Worm (Caenorhabditis elegans) whole organism, early embryonic: Measurements from ENCODE around the gene K02F6.7.
"Not testable (repeated sequence)": the region's sequence is repeated elsewhere in the genome, so short reads cannot be mapped to it uniquely, and the experiment has no call there.

Experiments
- B0310.2 ChIP-seq: sonication (generic microtip); optimal IDR thresholded peaks from 2 replicates; lab custom pipeline; 2016; ENCODE audit warnings: mild to moderate bottlenecking, missing genetic modification characterization, missing compliant biosample characterization
- F13C5.2 ChIP-seq: sonication (generic microtip); optimal IDR thresholded peaks from 2 replicates; lab custom pipeline; 2017; ENCODE audit warnings: mild to moderate bottlenecking, missing genetic modification characterization, inconsistent platforms, missing compliant biosample characterization
- aly-1 ChIP-seq: sonication (generic microtip); optimal IDR thresholded peaks from 2 replicates; lab custom pipeline; 2016; ENCODE audit warnings: missing genetic modification characterization, missing compliant biosample characterization
- ama-1 ChIP-seq: fragments of 150-350 bp; optimal IDR thresholded peaks from 2 replicates; lab custom pipeline; 2014
- ceh-13 ChIP-seq: fragments of 200-800 bp; sonication (Bioruptor generic); optimal IDR thresholded peaks from 2 replicates; lab custom pipeline; 2018; ENCODE audit warnings: mild to moderate bottlenecking, missing genetic modification characterization, missing compliant biosample characterization
- ceh-36 ChIP-seq: sonication (generic microtip); optimal IDR thresholded peaks from 2 replicates; lab custom pipeline; 2016; ENCODE audit warnings: missing genetic modification characterization, inconsistent platforms, missing compliant biosample characterization
- ets-7 ChIP-seq: sonication (generic microtip); optimal IDR thresholded peaks from 2 replicates; lab custom pipeline; 2016; ENCODE audit warnings: missing genotype, missing genetic modification characterization, missing compliant biosample characterization
- flt-1 ChIP-seq: fragments of 200-800 bp; sonication (Bioruptor generic); IDR thresholded peaks from 2 replicates; pipeline ENCODE4 v1.3.6; 2022; ENCODE audit warnings: missing genetic modification characterization, missing compliant biosample characterization
- hmbx-1 ChIP-seq: sonication (generic microtip); optimal IDR thresholded peaks from 2 replicates; lab custom pipeline; 2016; ENCODE audit warnings: mild to moderate bottlenecking, missing genetic modification characterization, missing compliant biosample characterization
- hmg-4 ChIP-seq: fragments of 200-800 bp; sonication (Bioruptor generic); optimal IDR thresholded peaks from 2 replicates; lab custom pipeline; 2018; ENCODE audit warnings: mild to moderate bottlenecking, missing genetic modification characterization, missing compliant biosample characterization
- hnd-1 ChIP-seq: sonication (generic microtip); optimal IDR thresholded peaks from 2 replicates; lab custom pipeline; 2016; ENCODE audit warnings: missing genetic modification characterization, missing compliant biosample characterization
- pes-1 ChIP-seq: fragments of 200-800 bp; sonication (Bioruptor generic); IDR thresholded peaks from 2 replicates; pipeline ENCODE4 v1.3.6; 2022; ENCODE audit warnings: missing genetic modification reagents, missing genetic modification characterization, missing compliant biosample characterization
- scrt-1 ChIP-seq: fragments of 200-800 bp; sonication (Bioruptor generic); IDR thresholded peaks from 2 replicates; pipeline ENCODE4 v1.3.6; 2022; ENCODE audit warnings: missing genetic modification characterization, missing compliant biosample characterization
- sea-1 ChIP-seq: fragments of 200-800 bp; sonication (Bioruptor generic); conservative IDR thresholded peaks from 2 replicates; pipeline ENCODE4 v1.3.6; 2022; ENCODE audit warnings: missing genetic modification characterization, missing compliant biosample characterization
- tbx-11 ChIP-seq: fragments of 200-800 bp; sonication (Bioruptor generic); IDR thresholded peaks from 2 replicates; pipeline ENCODE4 v1.3.6; 2022; ENCODE audit warnings: missing genetic modification characterization, missing compliant biosample characterization
- tbx-37 ChIP-seq: fragments of 200-800 bp; sonication (Bioruptor generic); conservative IDR thresholded peaks from 2 replicates; pipeline ENCODE4 v1.3.6; 2022; ENCODE audit warnings: missing genetic modification reagents, missing genetic modification characterization, missing compliant biosample characterization
- tra-4 ChIP-seq: sonication (generic microtip); optimal IDR thresholded peaks from 2 replicates; lab custom pipeline; 2017; ENCODE audit warnings: missing genetic modification characterization, missing compliant biosample characterization

The K02F6.7 gene

ce11 chrII:2563973-2564372 lies 26.3 kb upstream of the K02F6.7 start, which contains the start of gene nep-18:
Gene nep-18, minus strand, starts transcription at chrII:2564073.
- TF ChIP-seq tbx-11 (GFP tag; lab: Robert Waterston, UW) (no peak), hnd-1 (tag; lab: Kevin White, UChicago) (no peak), ceh-13 (GFP tag; lab: Kevin White, UChicago) (no peak), F13C5.2 (tag; lab: Kevin White, UChicago) (no peak), aly-1 (tag; lab: Kevin White, UChicago) (no peak), pes-1 (GFP tag; lab: Robert Waterston, UW) (no peak), ama-1 (lab: Kevin White, UChicago) (no peak), scrt-1 (GFP tag; lab: Robert Waterston, UW) (no peak), hmbx-1 (no peak), sea-1 (no peak)

ce11 chrII:2553662-2554061 lies 16.0 kb upstream of the K02F6.7 start, which contains the start of gene K02F6.1:
Gene K02F6.1, plus strand, starts transcription at chrII:2553962.
- TF ChIP-seq flt-1 (GFP tag; lab: Robert Waterston, UW); tbx-11 (GFP tag; lab: Robert Waterston, UW); aly-1 (tag; lab: Kevin White, UChicago): not testable (repeated sequence)

ce11 chrII:2553030-2553429 lies 15.4 kb upstream of the K02F6.7 start:
- TF ChIP-seq scrt-1 (GFP tag; lab: Robert Waterston, UW), result no peak
- TF ChIP-seq hnd-1 (tag; lab: Kevin White, UChicago), result no peak
- TF ChIP-seq aly-1 (tag; lab: Kevin White, UChicago), result no peak
- no peak for TF ChIP-seq hmg-4
- TF ChIP-seq B0310.2, result no peak
- no peak for TF ChIP-seq pes-1 (GFP tag; lab: Robert Waterston, UW)
- TF ChIP-seq ets-7 (tag; lab: Kevin White, UChicago), result no peak
- no peak for TF ChIP-seq sea-1
- no peak for TF ChIP-seq F13C5.2 (tag; lab: Kevin White, UChicago)
- TF ChIP-seq tbx-37, result no peak
- no peak for TF ChIP-seq tra-4 (tag; lab: Kevin White, UChicago)
- TF ChIP-seq flt-1 (GFP tag; lab: Robert Waterston, UW), result no peak
- no peak for TF ChIP-seq ama-1 (lab: Kevin White, UChicago)
- no peak for TF ChIP-seq ceh-36
- no peak for TF ChIP-seq tbx-11 (GFP tag; lab: Robert Waterston, UW)
- TF ChIP-seq ceh-13 (GFP tag; lab: Kevin White, UChicago), result no peak

DNA sequence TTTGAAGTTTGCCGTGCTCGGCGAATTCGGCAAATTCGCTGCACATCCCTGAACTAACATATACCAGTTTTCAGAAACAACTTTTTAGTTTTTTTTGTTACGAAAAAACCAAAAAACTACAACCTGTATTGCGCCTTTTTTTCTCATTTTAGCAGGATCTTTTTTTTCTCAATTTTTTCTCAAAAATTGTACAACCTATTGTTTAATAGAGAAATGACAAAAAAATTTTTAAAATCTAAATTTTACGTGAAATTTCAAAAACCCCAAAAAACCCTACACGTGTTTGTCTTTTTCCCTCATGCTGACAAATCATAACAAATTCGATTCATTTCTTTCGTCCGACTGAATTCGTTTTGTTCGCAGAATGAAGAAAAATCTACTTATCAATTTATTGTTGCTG lies 8.3 kb upstream of the K02F6.7 start, which contains the start of gene K02F6.3:
K02F6.3 (plus strand) TSS at position 301 of the 400 bp plus-strand sequence.
- TF ChIP-seq ceh-36 (no peak), scrt-1 (GFP tag; lab: Robert Waterston, UW) (no peak), sea-1 (no peak), hnd-1 (tag; lab: Kevin White, UChicago) (no peak), pes-1 (GFP tag; lab: Robert Waterston, UW) (no peak), ceh-13 (GFP tag; lab: Kevin White, UChicago) (no peak), F13C5.2 (tag; lab: Kevin White, UChicago) (no peak), ama-1 (lab: Kevin White, UChicago) (no peak), hmbx-1 (no peak), aly-1 (tag; lab: Kevin White, UChicago) (no peak), hmg-4 (no peak), flt-1 (GFP tag; lab: Robert Waterston, UW) (no peak), tbx-11 (GFP tag; lab: Robert Waterston, UW) (no peak), tra-4 (tag; lab: Kevin White, UChicago) (no peak), ets-7 (tag; lab: Kevin White, UChicago) (no peak), B0310.2 (no peak), tbx-37 (no peak)

- TF ChIP-seq tbx-37, result no peak
Observed at ce11 chrII:2538194-2538593, 540 bp upstream of the K02F6.7 start, which contains the start of gene K02F6.4. Gene K02F6.4, plus strand, starts transcription at chrII:2538494.

DNA sequence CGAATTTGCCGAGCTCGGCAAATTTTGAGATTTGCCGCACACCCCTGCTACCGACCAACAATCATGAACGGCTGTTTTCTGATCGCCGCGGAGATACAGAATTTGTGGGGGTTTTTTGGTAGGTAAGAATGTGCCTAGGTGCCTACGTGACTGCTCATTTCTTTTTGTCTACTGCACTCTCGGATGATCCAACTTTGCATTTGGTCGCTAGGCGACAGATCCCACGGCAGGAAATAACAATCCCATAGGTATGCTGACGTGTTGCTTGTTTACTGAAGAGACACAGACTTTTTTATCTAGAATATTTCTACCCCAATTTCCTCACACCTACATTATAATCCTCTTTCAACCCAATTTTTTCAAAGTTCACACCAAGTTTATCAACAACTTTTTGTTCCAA lies 2.7 kb downstream of the K02F6.7 start, which contains the start of gene K02F6.8:
K02F6.8 (minus strand) TSS at position 101 of the 400 bp plus-strand sequence.
- TF ChIP-seq pes-1 (GFP tag; lab: Robert Waterston, UW); hmg-4; tbx-11 (GFP tag; lab: Robert Waterston, UW): not testable (repeated sequence)

ce11 chrII:2534459-2534858 lies 3.2 kb downstream of the K02F6.7 start, which contains the start of gene K02F6.5:
Gene K02F6.5, plus strand, starts transcription at chrII:2534759.
- TF ChIP-seq F13C5.2 (tag; lab: Kevin White, UChicago); B0310.2; tbx-11 (GFP tag; lab: Robert Waterston, UW): not testable (repeated sequence)

DNA sequence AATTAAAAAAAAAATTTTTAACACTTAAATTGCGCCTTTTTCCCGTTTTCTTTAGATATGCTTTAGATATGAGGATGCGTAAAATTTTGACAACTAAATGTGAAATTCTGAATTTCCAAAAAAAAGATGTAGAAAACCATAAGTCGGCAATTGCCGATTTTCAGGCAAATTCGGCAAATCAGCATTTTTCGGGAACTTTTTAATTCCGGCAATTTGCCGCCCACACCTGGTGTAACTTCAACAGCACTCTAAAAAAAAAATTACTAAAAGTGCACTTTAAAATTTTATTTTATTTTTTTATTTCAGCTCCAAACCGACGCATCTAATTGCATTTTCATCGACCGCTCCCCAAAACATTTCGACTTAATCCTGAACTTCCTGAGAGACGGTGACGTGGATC lies 7.2 kb downstream of the K02F6.7 start, which contains the start of gene K02F6.6:
K02F6.6 (plus strand) TSS at position 301 of the 400 bp plus-strand sequence.
- TF ChIP-seq pes-1 (GFP tag; lab: Robert Waterston, UW) (no peak), ets-7 (tag; lab: Kevin White, UChicago) (no peak), tra-4 (tag; lab: Kevin White, UChicago) (no peak), hmbx-1 (no peak), flt-1 (GFP tag; lab: Robert Waterston, UW) (no peak), ceh-36 (no peak), tbx-11 (GFP tag; lab: Robert Waterston, UW) (no peak)
